Worm (Caenorhabditis elegans): ENCODE measurements around the gene clc-5.

ce11 chrX:7409935-7410334 lies 23.4 kb upstream of the clc-5 start, which contains the start of gene C10A4.2:
- TF ChIP-seq lin-13 (tag; optimal IDR thresholded peaks at IDR 0.05) = no peak
- TF ChIP-seq ztf-11 (tag; optimal IDR thresholded peaks at IDR 0.05) = no peak
- TF ChIP-seq unc-39 (tag; optimal IDR thresholded peaks at IDR 0.05) = no peak
- TF ChIP-seq ceh-83 (GFP tag; optimal IDR thresholded peaks at IDR 0.05) = no peak

Measured in whole organism, mixed stage, embryonic.